Fruit fly (Drosophila melanogaster): ENCODE measurements around the gene slmo.

DNA sequence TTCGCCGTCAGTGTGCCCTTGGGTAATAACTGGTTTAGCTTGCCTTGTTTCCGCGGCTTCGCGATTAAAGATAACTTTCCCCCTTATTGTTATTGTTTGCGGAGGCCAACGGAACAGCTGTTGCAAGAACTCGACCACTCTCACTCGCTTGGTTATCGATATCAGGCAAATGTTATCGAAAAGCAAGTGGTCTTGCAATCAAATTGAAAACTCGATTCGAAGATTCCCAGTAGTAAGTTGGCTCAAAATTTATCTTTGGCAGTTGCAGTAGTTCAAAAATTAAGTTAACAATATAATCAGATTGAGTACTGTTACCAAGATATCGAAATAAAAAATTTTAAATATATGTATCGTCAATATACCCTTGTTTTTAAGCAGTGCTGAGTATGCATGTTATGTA lies 17.3 kb upstream of the slmo start, which contains the start of the genes Fbw5 and CG9147:
- peak; percentile 71 for TF ChIP-seq CG1620 (GFP tag; optimal IDR thresholded peaks at IDR 0.05)
- TF ChIP-seq CG5204 (GFP tag; optimal IDR thresholded peaks at IDR 0.05): no peak
- peak; percentile 78 for TF ChIP-seq Mnt (GFP tag; optimal IDR thresholded peaks at IDR 0.05)
- peak; percentile 89 for TF ChIP-seq CG7045 (GFP tag; optimal IDR thresholded peaks at IDR 0.05)
- peak; percentile 99 for TF ChIP-seq bab1 (GFP tag; optimal IDR thresholded peaks at IDR 0.05)
- TF ChIP-seq CG7101 (tag; optimal IDR thresholded peaks at IDR 0.05): peak; percentile 99
- peak; percentile 85 for TF ChIP-seq cic (GFP tag; optimal IDR thresholded peaks at IDR 0.05)
- peak; percentile 67 for TF ChIP-seq Clk (GFP tag; optimal IDR thresholded peaks at IDR 0.05)

All from whole organism, adult.